Worm (Caenorhabditis elegans): Measurements from ENCODE around the gene B0034.1.

- TF ChIP-seq F37D6.2 (tag; optimal IDR thresholded peaks at IDR 0.05) = no peak
- no peak for TF ChIP-seq vab-7 (GFP tag; IDR thresholded peaks at IDR 0.05)
- TF ChIP-seq pqm-1 (tag; optimal IDR thresholded peaks at IDR 0.05) = peak; percentile 71
- TF ChIP-seq nhr-77 (tag; optimal IDR thresholded peaks at IDR 0.05) = peak; percentile 73
- TF ChIP-seq F26F4.8 (GFP tag; conservative IDR thresholded peaks at IDR 0.05) = no peak
- no peak for TF ChIP-seq Y5F2A.4 (GFP tag; optimal IDR thresholded peaks at IDR 0.05)
- no peak for TF ChIP-seq dpl-1 (GFP tag; optimal IDR thresholded peaks at IDR 0.05)
- no peak for TF ChIP-seq mdl-1 (tag; optimal IDR thresholded peaks at IDR 0.05)
- no peak for TF ChIP-seq pha-4 (GFP tag; IDR thresholded peaks at IDR 0.05)
- TF ChIP-seq pha-4 (tag; optimal IDR thresholded peaks at IDR 0.05) = no peak
Measured at ce11 chrII:5936009-5936408, 32.1 kb upstream of the B0034.1 start.
